Fruit fly (Drosophila melanogaster) whole organism, embryonic: ENCODE results near the gene PolD2.
A peak's percentile ranks its signal among the peaks of the same experiment; 100 is the strongest.

ENCODE experiments used
- Abd-B ChIP-seq: fragments of 200-800 bp; sonication (Bioruptor generic); optimal IDR thresholded peaks from 2 replicates; lab custom pipeline; 2018; ENCODE audit warnings: missing biosample characterization, mild to moderate bottlenecking, missing genetic modification characterization, moderate library complexity
- Atf6 ChIP-seq: fragments of 200-800 bp; sonication (Bioruptor generic); IDR thresholded peaks from 2 replicates; pipeline ENCODE4 v1.3.6; 2022; ENCODE audit warnings: missing biosample characterization, missing genetic modification characterization
- Blimp-1 ChIP-seq: fragments of 200-800 bp; sonication (Bioruptor generic); optimal IDR thresholded peaks from 3 replicates; lab custom pipeline; 2018; ENCODE audit warnings: missing biosample characterization, missing genetic modification characterization, mild to moderate bottlenecking, moderate library complexity, missing genetic modification reagents
- CG10267 ChIP-seq: fragments of 200-800 bp; sonication (Bioruptor generic); optimal IDR thresholded peaks from 2 replicates; lab custom pipeline; 2018; ENCODE audit warnings: missing biosample characterization, mild to moderate bottlenecking, missing genetic modification characterization, moderate library complexity
- CG10543 ChIP-seq: fragments of 200-800 bp; sonication (Bioruptor generic); optimal IDR thresholded peaks from 3 replicates; lab custom pipeline; 2017; ENCODE audit warnings: missing biosample characterization, mild to moderate bottlenecking, missing genetic modification characterization, moderate library complexity
- CG11560 ChIP-seq: fragments of 200-800 bp; sonication (Bioruptor generic); IDR thresholded peaks from 3 replicates; pipeline ENCODE4 v1.3.6; 2022; ENCODE audit warnings: missing biosample characterization, missing genetic modification characterization
- CG1233 ChIP-seq: fragments of 200-800 bp; sonication (Bioruptor generic); optimal IDR thresholded peaks from 4 replicates; lab custom pipeline; 2018; ENCODE audit warnings: missing biosample characterization, mild to moderate bottlenecking, missing genetic modification characterization
- CG13123 ChIP-seq: fragments of 200-800 bp; sonication (Bioruptor generic); optimal IDR thresholded peaks from 2 replicates; lab custom pipeline; 2016; ENCODE audit warnings: missing biosample characterization, missing genetic modification characterization
- CG13424 ChIP-seq: fragments of 200-800 bp; sonication (Bioruptor generic); optimal IDR thresholded peaks from 2 replicates; lab custom pipeline; 2019; ENCODE audit warnings: missing biosample characterization, mild to moderate bottlenecking, missing genetic modification characterization, moderate library complexity
- CG14710 ChIP-seq: fragments of 200-800 bp; sonication (Bioruptor generic); optimal IDR thresholded peaks from 3 replicates; lab custom pipeline; 2019; ENCODE audit warnings: missing biosample characterization, mild to moderate bottlenecking, missing genetic modification characterization, moderate library complexity
- CG14860 ChIP-seq: fragments of 200-800 bp; sonication (Bioruptor generic); IDR thresholded peaks from 3 replicates; pipeline ENCODE4 v1.3.6; 2022; ENCODE audit warnings: missing biosample characterization, missing genetic modification characterization; ENCODE audit not compliant: partially characterized antibody
- CG15269 ChIP-seq: fragments of 200-800 bp; sonication (Bioruptor generic); optimal IDR thresholded peaks from 2 replicates; lab custom pipeline; 2018; ENCODE audit warnings: missing biosample characterization, mild to moderate bottlenecking, missing genetic modification characterization, moderate library complexity
- CG15696 ChIP-seq: fragments of 200-800 bp; sonication (Bioruptor generic); optimal IDR thresholded peaks from 2 replicates; lab custom pipeline; 2019; ENCODE audit warnings: missing biosample characterization, mild to moderate bottlenecking, missing genetic modification characterization, moderate library complexity
- CG1603 ChIP-seq: fragments of 200-800 bp; sonication (Bioruptor generic); optimal IDR thresholded peaks from 2 replicates; lab custom pipeline; 2019; ENCODE audit warnings: missing biosample characterization, mild to moderate bottlenecking, missing genetic modification characterization, moderate library complexity
- CG17361 ChIP-seq: fragments of 200-800 bp; sonication (Bioruptor generic); IDR thresholded peaks from 3 replicates; pipeline ENCODE4 v1.3.6; 2022; ENCODE audit warnings: missing biosample characterization, missing genetic modification characterization
- CG1832 ChIP-seq: fragments of 200-800 bp; sonication (Bioruptor generic); optimal IDR thresholded peaks from 2 replicates; lab custom pipeline; 2017; ENCODE audit warnings: missing biosample characterization, mild to moderate bottlenecking, missing genetic modification characterization, inconsistent platforms
- CG43689 ChIP-seq: fragments of 200-800 bp; sonication (Bioruptor generic); IDR thresholded peaks from 2 replicates; pipeline ENCODE4 v1.3.6; 2022; ENCODE audit warnings: missing biosample characterization, missing genetic modification characterization
- CG4617 ChIP-seq: fragments of 200-800 bp; sonication (Bioruptor generic); optimal IDR thresholded peaks from 3 replicates; lab custom pipeline; 2016; ENCODE audit warnings: missing biosample characterization, missing genetic modification characterization, borderline replicate concordance
- CG7556 ChIP-seq: fragments of 200-800 bp; sonication (Bioruptor generic); optimal IDR thresholded peaks from 2 replicates; lab custom pipeline; 2017; ENCODE audit warnings: missing biosample characterization, mild to moderate bottlenecking, missing genetic modification characterization
- CrebB ChIP-seq: fragments of 200-800 bp; sonication (Bioruptor generic); optimal IDR thresholded peaks from 3 replicates; lab custom pipeline; 2018; ENCODE audit warnings: missing biosample characterization, mild to moderate bottlenecking, missing genetic modification characterization
- Doc3 ChIP-seq: fragments of 200-800 bp; sonication (Bioruptor generic); IDR thresholded peaks from 3 replicates; pipeline ENCODE4 v1.3.6; 2022; ENCODE audit warnings: missing biosample characterization, missing genetic modification characterization; ENCODE audit not compliant: partially characterized antibody
- Ets97D ChIP-seq: fragments of 200-800 bp; sonication (Bioruptor generic); optimal IDR thresholded peaks from 3 replicates; lab custom pipeline; 2016; ENCODE audit warnings: missing biosample characterization, missing genetic modification characterization
- Fer1 ChIP-seq: fragments of 200-800 bp; sonication (Bioruptor generic); optimal IDR thresholded peaks from 2 replicates; lab custom pipeline; 2017; ENCODE audit warnings: missing biosample characterization, mild to moderate bottlenecking, missing genetic modification characterization
- GATAe ChIP-seq: fragments of 200-800 bp; sonication (Bioruptor generic); conservative IDR thresholded peaks from 2 replicates; pipeline ENCODE4 v1.3.6; 2022; ENCODE audit warnings: missing biosample characterization, missing genetic modification characterization
- Hmr ChIP-seq: fragments of 200-800 bp; sonication (Bioruptor generic); optimal IDR thresholded peaks from 3 replicates; lab custom pipeline; 2017; ENCODE audit warnings: mild to moderate bottlenecking, missing biosample characterization, missing genetic modification reagents, missing genetic modification characterization
- Lhr ChIP-seq: fragments of 200-800 bp; sonication (Bioruptor generic); optimal IDR thresholded peaks from 3 replicates; lab custom pipeline; 2017; ENCODE audit warnings: mild to moderate bottlenecking, missing biosample characterization, missing genetic modification reagents, missing genetic modification characterization
- MBD-R2 ChIP-seq: fragments of 200-800 bp; sonication (Bioruptor generic); IDR thresholded peaks from 2 replicates; pipeline ENCODE4 v1.3.6; 2022; ENCODE audit warnings: missing biosample characterization, missing genetic modification characterization
- Myb ChIP-seq: fragments of 200-800 bp; sonication (Bioruptor generic); optimal IDR thresholded peaks from 2 replicates; lab custom pipeline; 2016; ENCODE audit warnings: missing biosample characterization, missing genetic modification characterization
- Nf-YC ChIP-seq: fragments of 200-800 bp; optimal IDR thresholded peaks from 3 replicates; lab custom pipeline; 2019; ENCODE audit warnings: missing biosample characterization, mild to moderate bottlenecking, missing genetic modification characterization, moderate library complexity
- Tbp ChIP-seq: fragments of >200 bp; optimal IDR thresholded peaks from 2 replicates; lab custom pipeline; 2018; ENCODE audit warnings: missing biosample characterization, missing genetic modification characterization
- Trl ChIP-seq, 3 experiments: fragments of >200 bp in 2 of 3; fragments of 200-800 bp in 1 of 3; sonication (Bioruptor generic) in 1 of 3; optimal IDR thresholded peaks; 2 replicates in 1 of 3; 3 replicates in 2 of 3; lab custom pipeline; 2016 to 2017; ENCODE audit warnings: missing biosample characterization in 1 of 3, missing genetic modification characterization in 1 of 3
- crol ChIP-seq: fragments of 200-800 bp; sonication (Bioruptor generic); IDR thresholded peaks from 2 replicates; pipeline ENCODE4 v1.3.6; 2022; ENCODE audit warnings: missing biosample characterization, missing genetic modification characterization
- cwo ChIP-seq: fragments of 200-800 bp; sonication (Bioruptor generic); optimal IDR thresholded peaks from 3 replicates; lab custom pipeline; 2017; ENCODE audit warnings: missing biosample characterization, missing genetic modification characterization, mild to moderate bottlenecking, moderate library complexity, missing genetic modification reagents
- dm ChIP-seq: fragments of 200-800 bp; sonication (Bioruptor generic); optimal IDR thresholded peaks from 3 replicates; lab custom pipeline; 2016; ENCODE audit warnings: missing biosample characterization, missing genetic modification characterization
- fru ChIP-seq: fragments of >200 bp; optimal IDR thresholded peaks from 2 replicates; lab custom pipeline; 2017
- hb ChIP-seq: fragments of 200-800 bp; sonication (Bioruptor generic); IDR thresholded peaks from 3 replicates; pipeline ENCODE4 v1.3.6; 2022; ENCODE audit warnings: missing biosample characterization, missing genetic modification characterization; ENCODE audit not compliant: partially characterized antibody
- inv ChIP-seq: fragments of 200-800 bp; sonication (Bioruptor generic); IDR thresholded peaks from 2 replicates; pipeline ENCODE4 v1.3.6; 2022; ENCODE audit warnings: missing biosample characterization, missing genetic modification characterization; ENCODE audit not compliant: partially characterized antibody
- nerfin-2 ChIP-seq: fragments of 200-800 bp; sonication (Bioruptor generic); IDR thresholded peaks from 2 replicates; pipeline ENCODE4 v1.3.6; 2022; ENCODE audit warnings: missing biosample characterization, missing genetic modification characterization; ENCODE audit not compliant: partially characterized antibody
- rib ChIP-seq: fragments of 200-800 bp; sonication (Bioruptor generic); IDR thresholded peaks from 2 replicates; pipeline ENCODE4 v1.3.6; 2022; ENCODE audit warnings: missing biosample characterization, missing genetic modification characterization
- row ChIP-seq: fragments of 200-800 bp; sonication (Bioruptor generic); IDR thresholded peaks from 3 replicates; pipeline ENCODE4 v1.3.6; 2022; ENCODE audit warnings: missing biosample characterization, missing genetic modification characterization
- sr ChIP-seq: fragments of 200-800 bp; sonication (Bioruptor generic); IDR thresholded peaks from 3 replicates; pipeline ENCODE4 v1.3.6; 2022; ENCODE audit warnings: missing biosample characterization, missing genetic modification characterization
- stwl ChIP-seq: fragments of 200-800 bp; sonication (Bioruptor generic); optimal IDR thresholded peaks from 3 replicates; lab custom pipeline; 2018; ENCODE audit warnings: missing biosample characterization, mild to moderate bottlenecking, missing genetic modification characterization, moderate library complexity
- tap ChIP-seq: fragments of 200-800 bp; optimal IDR thresholded peaks from 3 replicates; lab custom pipeline; 2019; ENCODE audit warnings: missing biosample characterization, mild to moderate bottlenecking, missing genetic modification characterization, moderate library complexity
- tll ChIP-seq, 2 experiments: fragments of 200-800 bp in 1 of 2; fragments of >200 bp in 1 of 2; sonication (Bioruptor generic) in 1 of 2; optimal IDR thresholded peaks; 2 replicates each; lab custom pipeline; 2017 to 2019; ENCODE audit warnings: missing biosample characterization in 2 of 2, missing genetic modification characterization in 2 of 2, mild to moderate bottlenecking in 1 of 2, moderate library complexity in 1 of 2
- wdn ChIP-seq: fragments of 200-800 bp; sonication (Bioruptor generic); IDR thresholded peaks from 2 replicates; pipeline ENCODE4 v1.3.6; 2022; ENCODE audit warnings: missing biosample characterization, missing genetic modification characterization

PolD2 gene

dm6 chr3L:1737898-1738322, 37.5 kb upstream of the PolD2 start, which contains the start of gene PIG-Wb (continued):
- no peak for TF ChIP-seq Nf-YC
- peak; percentile 49 for TF ChIP-seq Hmr (GFP tag; lab: Kevin White, UChicago)
- no peak for TF ChIP-seq CG43689 (GFP tag; lab: Robert Waterston, UW)
- peak; percentile 5 for TF ChIP-seq CG1603 (tag; lab: Kevin White, UChicago)
- peak; percentile 34; the same call in 2 of the 3 replicates for TF ChIP-seq row
- TF ChIP-seq CG15269 (tag; lab: Kevin White, UChicago) = peak; percentile 27
- TF ChIP-seq fru = no peak
- no peak for TF ChIP-seq Tbp (GFP tag; lab: Kevin White, UChicago)
- TF ChIP-seq CG13424 = peak; percentile 34
- TF ChIP-seq GATAe (GFP tag; lab: Robert Waterston, UW) = peak; percentile 76; the same call in 1 of the 2 replicates
- TF ChIP-seq cwo = peak; percentile 17
- TF ChIP-seq Atf6 (GFP tag; lab: Robert Waterston, UW) = no peak
- no peak for TF ChIP-seq CrebB (tag; lab: Kevin White, UChicago)
- no peak for TF ChIP-seq wdn (GFP tag; lab: Robert Waterston, UW)
- peak; percentile 82 for TF ChIP-seq CG10543

- peak; percentile 48 for TF ChIP-seq stwl (tag; lab: Kevin White, UChicago)
- TF ChIP-seq CG13123 (GFP tag; lab: Kevin White, UChicago) = no peak
- TF ChIP-seq CG1832 (GFP tag; lab: Kevin White, UChicago) = no peak
- TF ChIP-seq Doc3 = no peak
- no peak for TF ChIP-seq hb (GFP tag; lab: Robert Waterston, UW)
- peak; percentile 55 for TF ChIP-seq Ets97D (GFP tag; lab: Kevin White, UChicago)
- TF ChIP-seq CG1603 (tag; lab: Kevin White, UChicago) = peak; percentile 69
- no peak for TF ChIP-seq CG1233 (GFP tag; lab: Kevin White, UChicago)
- TF ChIP-seq CG10267 (tag; lab: Kevin White, UChicago) = peak; percentile 7
- peak; percentile 38; the same call in 1 of the 2 replicates for TF ChIP-seq nerfin-2 (GFP tag; lab: Robert Waterston, UW)
- peak; percentile 70; the same call in 2 of the 3 replicates for TF ChIP-seq CG11560
- peak; percentile 58 for TF ChIP-seq Myb (GFP tag; lab: Kevin White, UChicago)
- no peak for TF ChIP-seq CG15696
- TF ChIP-seq Blimp-1 = no peak
- TF ChIP-seq CG7556 (GFP tag; lab: Kevin White, UChicago) = no peak
- TF ChIP-seq inv = peak; percentile 27; the same call in 1 of the 2 replicates
- TF ChIP-seq CG17361 = peak; percentile 27; the same call in 1 of the 3 replicates
- TF ChIP-seq Trl (optimal IDR thresholded peaks at IDR 0.05; lab: Kevin White, UChicago) = no peak
- TF ChIP-seq Trl (GFP tag; optimal IDR thresholded peaks at IDR 0.05; lab: Kevin White, UChicago) = no peak
- peak; percentile 35 for TF ChIP-seq dm (GFP tag; lab: Kevin White, UChicago)
- peak; percentile 21 for TF ChIP-seq CG4617 (GFP tag; lab: Kevin White, UChicago)
- no peak for TF ChIP-seq Fer1 (GFP tag; lab: Kevin White, UChicago)
- TF ChIP-seq Lhr (GFP tag; lab: Kevin White, UChicago) = peak; percentile 82
- TF ChIP-seq cwo = peak; percentile 80
- TF ChIP-seq sr = peak; percentile 35; the same call in 1 of the 3 replicates
- peak; percentile 50 for TF ChIP-seq CG14860 (GFP tag; lab: Robert Waterston, UW)
- peak; percentile 38 for TF ChIP-seq MBD-R2
- TF ChIP-seq CG14710 (tag; lab: Kevin White, UChicago) = peak; percentile 48
- peak; percentile 44 for TF ChIP-seq Abd-B (GFP tag; lab: Kevin White, UChicago)
- TF ChIP-seq crol (GFP tag; lab: Robert Waterston, UW) = peak; percentile 38; the same call in 1 of the 2 replicates
- no peak for TF ChIP-seq tll (GFP tag; optimal IDR thresholded peaks at IDR 0.05; lab: Kevin White, UChicago)
- TF ChIP-seq rib = peak; percentile 28; the same call in 1 of the 2 replicates
- no peak for TF ChIP-seq tap
Measured at dm6 chr3L:1738375-1739328, 36.8 kb upstream of the PolD2 start, which contains the start of gene Gk2. TSS of gene Gk2 (plus strand) at chr3L:1738407.
